Worm (Caenorhabditis elegans): ENCODE data around the gene Y52E8A.6.

- TF ChIP-seq nhr-11 (tag; optimal IDR thresholded peaks at IDR 0.05) (no peak), tbx-2 (tag; optimal IDR thresholded peaks at IDR 0.05) (no peak), dve-1 (tag; optimal IDR thresholded peaks at IDR 0.05) (peak; percentile 80), F13H6.1 (tag; optimal IDR thresholded peaks at IDR 0.05) (no peak), C38D4.7 (GFP tag; optimal IDR thresholded peaks at IDR 0.05) (no peak)
These were observed 42.1 kb downstream of the Y52E8A.6 start for ce11 chrII:4277639-4278038.
